Worm (Caenorhabditis elegans) whole organism, L2 larva: ENCODE results near the gene str-148.

Experiments used
- ZK546.5 ChIP-seq: sonication (generic microtip); optimal IDR thresholded peaks from 2 replicates; lab custom pipeline; 2017; ENCODE audit warnings: missing biosample characterization, missing genetic modification characterization
- aly-2 ChIP-seq: fragments of 150-350 bp; optimal IDR thresholded peaks from 2 replicates; lab custom pipeline; 2014; ENCODE audit warnings: missing biosample characterization, missing genetic modification characterization
- lin-39 ChIP-seq: fragments of 150-350 bp; optimal IDR thresholded peaks from 2 replicates; lab custom pipeline; 2014; ENCODE audit warnings: missing biosample characterization, missing genetic modification reagents, missing genetic modification characterization
- nhr-77 ChIP-seq: fragments of 150-350 bp; optimal IDR thresholded peaks from 2 replicates; lab custom pipeline; 2014; ENCODE audit warnings: missing biosample characterization, missing genetic modification characterization
- snpc-4 ChIP-seq: fragments of 150-350 bp; optimal IDR thresholded peaks from 2 replicates; lab custom pipeline; 2014; ENCODE audit warnings: missing biosample characterization, missing genetic modification characterization
- unc-62 ChIP-seq: fragments of 150-350 bp; optimal IDR thresholded peaks from 2 replicates; lab custom pipeline; 2014; ENCODE audit warnings: missing biosample characterization, missing genetic modification reagents, missing genetic modification characterization
- zag-1 ChIP-seq: fragments of 150-350 bp; optimal IDR thresholded peaks from 2 replicates; lab custom pipeline; 2014; ENCODE audit warnings: missing biosample characterization, missing genetic modification characterization

ce11 chrII:1075424-1075823 is 29.6 kb downstream of the str-148 start, which contains the start of gene K02E7.11:
- TF ChIP-seq lin-39 (tag; lab: Kevin White, UChicago) (no peak), ZK546.5 (tag; lab: Kevin White, UChicago) (no peak), snpc-4 (tag; lab: Kevin White, UChicago) (no peak), nhr-77 (tag; lab: Kevin White, UChicago) (no peak), zag-1 (tag; lab: Kevin White, UChicago) (no peak), unc-62 (no peak), aly-2 (no peak)
